Worm (Caenorhabditis elegans): ENCODE data around the gene sru-9.

sru-9 gene

DNA sequence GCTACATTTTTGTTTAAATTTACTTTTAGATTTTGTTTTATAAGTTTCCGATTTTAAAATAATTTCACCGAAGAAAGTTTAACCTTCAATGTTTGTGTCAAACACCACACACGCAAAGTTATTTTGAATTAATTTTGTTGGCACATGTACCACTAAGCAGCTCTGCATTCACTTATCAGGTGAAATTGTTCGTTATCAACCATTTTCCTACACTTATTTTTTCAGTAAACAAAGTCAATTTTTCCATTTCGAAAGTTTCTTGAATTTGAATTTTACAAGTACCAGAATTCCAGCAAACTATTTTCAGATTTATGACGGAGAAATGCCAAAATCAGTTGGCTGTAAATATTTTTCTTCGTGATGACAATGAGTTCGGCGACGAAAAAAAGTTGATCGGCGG is 30.4 kb downstream of the sru-9 start, which contains the start of gene C08F11.3:
Gene C08F11.3, plus strand, starts transcription at position 301 of the 400 bp plus-strand sequence.
- TF ChIP-seq nhr-28 (tag; optimal IDR thresholded peaks at IDR 0.05): no peak

DNA sequence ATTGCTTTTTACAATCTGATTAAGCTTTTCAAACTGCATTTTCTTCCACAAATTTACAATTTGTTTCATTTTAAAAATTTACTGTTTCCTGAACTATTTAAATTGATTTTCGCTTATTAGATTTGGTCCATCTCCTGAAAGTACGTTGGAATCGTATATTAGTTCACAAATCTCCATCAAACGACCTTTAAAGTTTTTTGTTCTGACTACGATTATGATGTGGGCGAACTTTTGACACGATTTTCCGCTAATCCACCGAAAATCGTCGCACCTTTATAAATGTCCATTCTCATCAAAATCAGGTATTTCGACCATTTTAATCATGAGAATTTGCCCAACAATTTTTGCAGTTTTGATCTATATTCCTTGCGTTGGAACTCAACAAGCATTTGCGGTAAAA is 34.7 kb downstream of the sru-9 start, which contains the start of gene C08F11.1:
Gene C08F11.1, plus strand, starts transcription at position 301 of the 400 bp plus-strand sequence.
- TF ChIP-seq ces-1 (GFP tag; optimal IDR thresholded peaks at IDR 0.05) (no peak), nhr-76 (tag; optimal IDR thresholded peaks at IDR 0.05) (no peak), unc-39 (tag; optimal IDR thresholded peaks at IDR 0.05) (no peak), nhr-237 (tag; optimal IDR thresholded peaks at IDR 0.05) (no peak), cnd-1 (tag; optimal IDR thresholded peaks at IDR 0.05) (no peak), snpc-4 (tag; optimal IDR thresholded peaks at IDR 0.05) (no peak), bed-3 (GFP tag; optimal IDR thresholded peaks at IDR 0.05) (no peak), nhr-28 (tag; optimal IDR thresholded peaks at IDR 0.05) (no peak), hlh-1 (tag; optimal IDR thresholded peaks at IDR 0.05) (no peak), unc-62 (GFP tag; optimal IDR thresholded peaks at IDR 0.05) (no peak), mab-5 (tag; optimal IDR thresholded peaks at IDR 0.05) (no peak), lsy-2 (tag; optimal IDR thresholded peaks at IDR 0.05) (no peak), tbx-8 (GFP tag; optimal IDR thresholded peaks at IDR 0.05) (no peak)

DNA sequence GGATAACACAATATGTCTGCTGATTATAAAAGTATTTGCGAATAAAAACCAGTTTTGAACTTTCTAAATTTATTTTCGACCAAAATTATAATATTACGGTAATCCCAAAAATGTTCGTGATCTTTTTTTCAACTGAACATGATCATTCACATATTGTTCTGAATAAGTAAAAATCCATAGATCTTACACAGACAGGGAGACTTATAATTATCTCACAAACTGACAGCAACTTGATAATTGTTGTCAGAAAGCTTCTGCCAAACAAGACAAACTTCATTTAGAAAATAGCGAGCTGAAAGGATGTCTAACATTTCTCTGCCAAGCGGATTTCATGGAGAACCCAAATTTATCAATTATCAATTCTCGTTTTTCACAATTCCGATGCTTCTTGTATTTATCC is 37.7 kb downstream of the sru-9 start, which contains the start of gene sru-21:
Gene sru-21, plus strand, starts transcription at position 301 of the 400 bp plus-strand sequence.
- TF ChIP-seq sem-2 (GFP tag; optimal IDR thresholded peaks at IDR 0.05) (no peak), mls-2 (tag; optimal IDR thresholded peaks at IDR 0.05) (no peak), elt-1 (tag; optimal IDR thresholded peaks at IDR 0.05; ENCODE audit: borderline replicate concordance, insufficient read depth) (no peak), pha-4 (tag; optimal IDR thresholded peaks at IDR 0.05) (no peak), bed-3 (GFP tag; optimal IDR thresholded peaks at IDR 0.05) (no peak), ceh-43 (GFP tag; optimal IDR thresholded peaks at IDR 0.05) (no peak), flh-1 (GFP tag; optimal IDR thresholded peaks at IDR 0.05) (no peak), hlh-1 (tag; optimal IDR thresholded peaks at IDR 0.05) (no peak), zip-8 (tag; optimal IDR thresholded peaks at IDR 0.05) (no peak), ham-2 (GFP tag; optimal IDR thresholded peaks at IDR 0.05) (no peak), snpc-4 (tag; optimal IDR thresholded peaks at IDR 0.05) (no peak)

DNA sequence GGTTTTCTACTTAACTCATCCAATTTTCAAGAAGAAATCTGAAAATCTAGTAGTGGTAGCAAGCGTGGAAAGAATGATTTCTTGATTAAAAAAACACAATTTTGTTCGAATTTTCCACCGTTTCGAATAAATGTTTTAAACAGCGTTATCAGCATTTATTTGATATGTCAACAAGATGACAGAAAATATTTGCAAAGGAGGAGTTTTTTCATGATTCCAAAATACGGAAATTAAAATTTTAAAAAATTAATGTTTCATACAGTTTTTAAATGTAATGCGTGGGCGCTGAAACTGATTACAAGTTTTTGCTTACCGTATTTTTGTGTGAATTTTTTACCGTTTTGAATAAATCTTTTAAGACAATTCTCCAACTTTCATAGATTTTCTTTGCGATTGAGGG is 43.8 kb downstream of the sru-9 start:
- TF ChIP-seq ztf-11 (tag; optimal IDR thresholded peaks at IDR 0.05) (no peak), nhr-28 (tag; optimal IDR thresholded peaks at IDR 0.05) (no peak), elt-3 (tag; optimal IDR thresholded peaks at IDR 0.05) (no peak), snpc-4 (tag; optimal IDR thresholded peaks at IDR 0.05) (no peak), blmp-1 (tag; optimal IDR thresholded peaks at IDR 0.05) (no peak), bed-3 (GFP tag; optimal IDR thresholded peaks at IDR 0.05) (no peak), cnd-1 (tag; optimal IDR thresholded peaks at IDR 0.05) (no peak), unc-120 (tag; optimal IDR thresholded peaks at IDR 0.05; ENCODE audit: poor library complexity, severe bottlenecking) (no peak), mep-1 (tag; optimal IDR thresholded peaks at IDR 0.05) (no peak), M03D4.4 (tag; optimal IDR thresholded peaks at IDR 0.05) (no peak), sem-2 (GFP tag; optimal IDR thresholded peaks at IDR 0.05) (no peak), nhr-76 (tag; optimal IDR thresholded peaks at IDR 0.05) (no peak)

DNA sequence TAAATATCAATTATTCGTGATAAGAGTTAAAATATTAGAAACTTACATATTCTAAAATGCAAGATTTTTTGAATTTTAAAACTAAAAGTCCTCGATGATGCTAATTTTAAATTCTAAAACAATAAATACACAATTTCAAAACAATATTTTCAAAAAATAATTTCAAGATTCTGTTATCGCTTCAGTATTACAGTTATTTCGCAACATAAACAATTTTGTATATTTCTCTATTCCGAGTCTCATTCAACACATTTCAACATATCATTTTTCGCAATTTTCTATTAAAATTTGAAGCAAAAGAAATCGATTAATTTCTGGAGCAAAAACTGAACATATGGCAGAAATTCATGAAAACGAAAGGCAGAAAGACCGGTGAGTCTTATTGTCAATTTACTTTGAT is 44.4 kb downstream of the sru-9 start, which contains the start of gene fbxa-98:
Gene fbxa-98, plus strand, starts transcription at position 243 of the 400 bp plus-strand sequence.
- no peak for TF ChIP-seq ham-2 (GFP tag; optimal IDR thresholded peaks at IDR 0.05)
- no peak for TF ChIP-seq hlh-1 (tag; optimal IDR thresholded peaks at IDR 0.05)
- no peak for TF ChIP-seq mep-1 (tag; optimal IDR thresholded peaks at IDR 0.05)
- no peak for TF ChIP-seq unc-62 (GFP tag; optimal IDR thresholded peaks at IDR 0.05)
- TF ChIP-seq lin-32 (GFP tag; optimal IDR thresholded peaks at IDR 0.05): no peak
- TF ChIP-seq M03D4.4 (tag; optimal IDR thresholded peaks at IDR 0.05): no peak
- no peak for TF ChIP-seq elt-1 (tag; optimal IDR thresholded peaks at IDR 0.05; ENCODE audit: borderline replicate concordance, insufficient read depth)
- TF ChIP-seq blmp-1 (tag; optimal IDR thresholded peaks at IDR 0.05): no peak
- TF ChIP-seq nhr-12 (tag; optimal IDR thresholded peaks at IDR 0.05): no peak
- no peak for TF ChIP-seq nhr-2 (tag; optimal IDR thresholded peaks at IDR 0.05)
- TF ChIP-seq unc-120 (tag; optimal IDR thresholded peaks at IDR 0.05; ENCODE audit: poor library complexity, severe bottlenecking): no peak
- no peak for TF ChIP-seq pha-4 (tag; optimal IDR thresholded peaks at IDR 0.05)
- TF ChIP-seq cnd-1 (tag; optimal IDR thresholded peaks at IDR 0.05): no peak
- TF ChIP-seq mls-2 (tag; optimal IDR thresholded peaks at IDR 0.05): no peak
- no peak for TF ChIP-seq nhr-237 (tag; optimal IDR thresholded peaks at IDR 0.05)
- no peak for TF ChIP-seq lsy-2 (tag; optimal IDR thresholded peaks at IDR 0.05)
- TF ChIP-seq bed-3 (GFP tag; optimal IDR thresholded peaks at IDR 0.05): no peak
